Fruit fly (Drosophila melanogaster) whole organism, embryonic: ENCODE results near the gene CG5273.

Experiments used
- BEAF-32 ChIP-seq: fragments of 200-800 bp; sonication (Bioruptor generic); optimal IDR thresholded peaks from 3 replicates; lab custom pipeline; 2017; ENCODE audit warnings: missing biosample characterization, missing genetic modification characterization, mild to moderate bottlenecking, moderate library complexity, missing genetic modification reagents
- Bdp1 ChIP-seq: fragments of 200-800 bp; sonication (Bioruptor generic); optimal IDR thresholded peaks from 3 replicates; lab custom pipeline; 2016; ENCODE audit warnings: missing biosample characterization, missing genetic modification characterization
- CG10267 ChIP-seq: fragments of 200-800 bp; sonication (Bioruptor generic); optimal IDR thresholded peaks from 2 replicates; lab custom pipeline; 2018; ENCODE audit warnings: missing biosample characterization, mild to moderate bottlenecking, missing genetic modification characterization, moderate library complexity
- CG11247 ChIP-seq: fragments of 200-800 bp; sonication (Bioruptor generic); IDR thresholded peaks from 2 replicates; pipeline ENCODE4 v1.3.6; 2022; ENCODE audit warnings: missing biosample characterization, missing genetic modification characterization
- CG13296 ChIP-seq: fragments of 200-800 bp; sonication (Bioruptor generic); optimal IDR thresholded peaks from 3 replicates; lab custom pipeline; 2018; ENCODE audit warnings: missing biosample characterization, mild to moderate bottlenecking, missing genetic modification characterization
- CG14710 ChIP-seq: fragments of 200-800 bp; sonication (Bioruptor generic); optimal IDR thresholded peaks from 3 replicates; lab custom pipeline; 2019; ENCODE audit warnings: missing biosample characterization, mild to moderate bottlenecking, missing genetic modification characterization, moderate library complexity
- CG16815 ChIP-seq: fragments of 200-800 bp; sonication (Bioruptor generic); optimal IDR thresholded peaks from 3 replicates; lab custom pipeline; 2017; ENCODE audit warnings: missing biosample characterization, mild to moderate bottlenecking, missing genetic modification characterization
- CG2120 ChIP-seq: fragments of 200-800 bp; sonication (Bioruptor generic); optimal IDR thresholded peaks from 3 replicates; lab custom pipeline; 2016; ENCODE audit warnings: missing biosample characterization, missing genetic modification characterization
- CG2202 ChIP-seq: fragments of 200-800 bp; sonication (Bioruptor generic); optimal IDR thresholded peaks from 2 replicates; lab custom pipeline; 2018; ENCODE audit warnings: missing biosample characterization, mild to moderate bottlenecking, missing genetic modification characterization
- CG2712 ChIP-seq: fragments of 200-800 bp; optimal IDR thresholded peaks from 3 replicates; lab custom pipeline; 2019; ENCODE audit warnings: missing biosample characterization, mild to moderate bottlenecking, missing genetic modification characterization, moderate library complexity
- CG4854 ChIP-seq: fragments of 200-800 bp; sonication (Bioruptor generic); optimal IDR thresholded peaks from 2 replicates; lab custom pipeline; 2016; ENCODE audit warnings: missing biosample characterization, missing genetic modification characterization, inconsistent platforms
- CG6791 ChIP-seq: fragments of 200-800 bp; sonication (Bioruptor generic); IDR thresholded peaks from 3 replicates; pipeline ENCODE4 v1.3.6; 2022; ENCODE audit warnings: missing biosample characterization, missing genetic modification characterization; ENCODE audit not compliant: partially characterized antibody
- CG7963 ChIP-seq: fragments of 200-800 bp; sonication (Bioruptor generic); IDR thresholded peaks from 3 replicates; pipeline ENCODE4 v1.3.6; 2022; ENCODE audit warnings: missing biosample characterization, missing genetic modification characterization; ENCODE audit not compliant: partially characterized antibody
- CG8924 ChIP-seq: fragments of 200-800 bp; optimal IDR thresholded peaks from 3 replicates; lab custom pipeline; 2019; ENCODE audit warnings: missing biosample characterization, mild to moderate bottlenecking, missing genetic modification characterization, moderate library complexity
- CG9932 ChIP-seq: fragments of 200-800 bp; sonication (Bioruptor generic); IDR thresholded peaks from 2 replicates; pipeline ENCODE4 v1.3.6; 2022; ENCODE audit warnings: missing biosample characterization, missing genetic modification characterization
- Doc3 ChIP-seq: fragments of 200-800 bp; sonication (Bioruptor generic); IDR thresholded peaks from 3 replicates; pipeline ENCODE4 v1.3.6; 2022; ENCODE audit warnings: missing biosample characterization, missing genetic modification characterization; ENCODE audit not compliant: partially characterized antibody
- E2f1 ChIP-seq: fragments of 200-800 bp; sonication (Bioruptor generic); IDR thresholded peaks from 2 replicates; pipeline ENCODE4 v1.3.6; 2022; ENCODE audit warnings: missing biosample characterization, missing genetic modification characterization
- E2f2 ChIP-seq: fragments of 200-800 bp; sonication (Bioruptor generic); IDR thresholded peaks from 2 replicates; pipeline ENCODE4 v1.3.6; 2022; ENCODE audit warnings: missing biosample characterization, missing genetic modification characterization
- Ets97D ChIP-seq: fragments of 200-800 bp; sonication (Bioruptor generic); optimal IDR thresholded peaks from 3 replicates; lab custom pipeline; 2016; ENCODE audit warnings: missing biosample characterization, missing genetic modification characterization
- HmgZ ChIP-seq: fragments of 200-800 bp; sonication (Bioruptor generic); optimal IDR thresholded peaks from 2 replicates; lab custom pipeline; 2018; ENCODE audit warnings: missing biosample characterization, mild to moderate bottlenecking, missing genetic modification characterization
- Hmr ChIP-seq: fragments of 200-800 bp; sonication (Bioruptor generic); optimal IDR thresholded peaks from 3 replicates; lab custom pipeline; 2017; ENCODE audit warnings: mild to moderate bottlenecking, missing biosample characterization, missing genetic modification reagents, missing genetic modification characterization
- Hr78 ChIP-seq, 2 experiments: fragments of 200-800 bp in 1 of 2; fragments of >200 bp in 1 of 2; sonication (Bioruptor generic) in 1 of 2; optimal IDR thresholded peaks; 2 replicates each; lab custom pipeline; 2017 to 2019; ENCODE audit warnings: missing biosample characterization in 2 of 2, missing genetic modification characterization in 2 of 2, mild to moderate bottlenecking in 1 of 2, moderate library complexity in 1 of 2
- Lim3 ChIP-seq: fragments of 200-800 bp; sonication (Bioruptor generic); IDR thresholded peaks from 2 replicates; pipeline ENCODE4 v1.3.6; 2022; ENCODE audit warnings: missing biosample characterization, missing genetic modification characterization
- Lpt ChIP-seq: fragments of >200 bp; optimal IDR thresholded peaks from 2 replicates; lab custom pipeline; 2018; ENCODE audit warnings: missing biosample characterization, missing genetic modification characterization
- Max ChIP-seq: fragments of 200-800 bp; sonication (Bioruptor generic); optimal IDR thresholded peaks from 2 replicates; lab custom pipeline; 2016; ENCODE audit warnings: missing biosample characterization, mild to moderate bottlenecking, missing genetic modification characterization
- Myb ChIP-seq: fragments of 200-800 bp; sonication (Bioruptor generic); optimal IDR thresholded peaks from 2 replicates; lab custom pipeline; 2016; ENCODE audit warnings: missing biosample characterization, missing genetic modification characterization
- Side ChIP-seq: fragments of 200-800 bp; sonication (Bioruptor generic); optimal IDR thresholded peaks from 2 replicates; lab custom pipeline; 2016; ENCODE audit warnings: missing biosample characterization, missing genetic modification characterization
- YL-1 ChIP-seq: fragments of 200-800 bp; sonication (Bioruptor generic); optimal IDR thresholded peaks from 3 replicates; lab custom pipeline; 2017; ENCODE audit warnings: missing biosample characterization, mild to moderate bottlenecking, missing genetic modification characterization
- amos ChIP-seq: fragments of 200-800 bp; sonication (Bioruptor generic); IDR thresholded peaks from 2 replicates; pipeline ENCODE4 v1.3.6; 2022; ENCODE audit warnings: missing biosample characterization, missing genetic modification characterization; ENCODE audit not compliant: partially characterized antibody
- bbx ChIP-seq: fragments of 200-800 bp; sonication (Bioruptor generic); IDR thresholded peaks from 2 replicates; pipeline ENCODE4 v1.3.6; 2022; ENCODE audit warnings: missing biosample characterization, missing genetic modification characterization; ENCODE audit not compliant: partially characterized antibody
- cg ChIP-seq: fragments of 200-800 bp; sonication (Bioruptor generic); optimal IDR thresholded peaks from 3 replicates; lab custom pipeline; 2019; ENCODE audit warnings: missing biosample characterization, mild to moderate bottlenecking, missing genetic modification characterization, moderate library complexity
- dm ChIP-seq: fragments of 200-800 bp; sonication (Bioruptor generic); optimal IDR thresholded peaks from 3 replicates; lab custom pipeline; 2016; ENCODE audit warnings: missing biosample characterization, missing genetic modification characterization
- gcm ChIP-seq: fragments of 200-800 bp; sonication (Bioruptor generic); optimal IDR thresholded peaks from 2 replicates; lab custom pipeline; 2019; ENCODE audit warnings: missing biosample characterization, mild to moderate bottlenecking, missing genetic modification characterization, moderate library complexity
- h ChIP-seq: fragments of >200 bp; optimal IDR thresholded peaks from 2 replicates; lab custom pipeline; 2017
- hb ChIP-seq: fragments of 200-800 bp; sonication (Bioruptor generic); IDR thresholded peaks from 3 replicates; pipeline ENCODE4 v1.3.6; 2022; ENCODE audit warnings: missing biosample characterization, missing genetic modification characterization; ENCODE audit not compliant: partially characterized antibody
- hbn ChIP-seq: fragments of 200-800 bp; sonication (Bioruptor generic); IDR thresholded peaks from 2 replicates; pipeline ENCODE4 v1.3.6; 2022; ENCODE audit warnings: missing biosample characterization, missing genetic modification characterization; ENCODE audit not compliant: partially characterized antibody
- kah ChIP-seq: fragments of 200-800 bp; sonication (Bioruptor generic); optimal IDR thresholded peaks from 2 replicates; lab custom pipeline; 2018; ENCODE audit warnings: missing biosample characterization, mild to moderate bottlenecking, missing genetic modification characterization
- kni ChIP-seq: fragments of 200-800 bp; sonication (Bioruptor generic); optimal IDR thresholded peaks from 3 replicates; lab custom pipeline; 2017; ENCODE audit warnings: mild to moderate bottlenecking, missing biosample characterization, missing genetic modification reagents, missing genetic modification characterization
- mam ChIP-seq: fragments of 200-800 bp; sonication (Bioruptor generic); optimal IDR thresholded peaks from 3 replicates; lab custom pipeline; 2016; ENCODE audit warnings: missing biosample characterization, missing genetic modification characterization
- phol ChIP-seq: fragments of 200-800 bp; sonication (Bioruptor generic); optimal IDR thresholded peaks from 3 replicates; lab custom pipeline; 2018; ENCODE audit warnings: missing biosample characterization, mild to moderate bottlenecking, missing genetic modification characterization, moderate library complexity
- pzg ChIP-seq: fragments of 200-800 bp; sonication (Bioruptor generic); optimal IDR thresholded peaks from 3 replicates; lab custom pipeline; 2018; ENCODE audit warnings: missing biosample characterization, mild to moderate bottlenecking, missing genetic modification characterization, moderate library complexity
- row ChIP-seq: fragments of 200-800 bp; sonication (Bioruptor generic); IDR thresholded peaks from 3 replicates; pipeline ENCODE4 v1.3.6; 2022; ENCODE audit warnings: missing biosample characterization, missing genetic modification characterization
- stwl ChIP-seq: fragments of 200-800 bp; sonication (Bioruptor generic); optimal IDR thresholded peaks from 3 replicates; lab custom pipeline; 2018; ENCODE audit warnings: missing biosample characterization, mild to moderate bottlenecking, missing genetic modification characterization, moderate library complexity
- usp ChIP-seq: fragments of >200 bp; optimal IDR thresholded peaks from 2 replicates; lab custom pipeline; 2017; ENCODE audit warnings: missing biosample characterization, missing genetic modification characterization
- zen ChIP-seq: fragments of 200-800 bp; sonication (Bioruptor generic); optimal IDR thresholded peaks from 3 replicates; lab custom pipeline; 2018; ENCODE audit warnings: missing biosample characterization, mild to moderate bottlenecking, missing genetic modification characterization, moderate library complexity

The CG5273 gene

DNA sequence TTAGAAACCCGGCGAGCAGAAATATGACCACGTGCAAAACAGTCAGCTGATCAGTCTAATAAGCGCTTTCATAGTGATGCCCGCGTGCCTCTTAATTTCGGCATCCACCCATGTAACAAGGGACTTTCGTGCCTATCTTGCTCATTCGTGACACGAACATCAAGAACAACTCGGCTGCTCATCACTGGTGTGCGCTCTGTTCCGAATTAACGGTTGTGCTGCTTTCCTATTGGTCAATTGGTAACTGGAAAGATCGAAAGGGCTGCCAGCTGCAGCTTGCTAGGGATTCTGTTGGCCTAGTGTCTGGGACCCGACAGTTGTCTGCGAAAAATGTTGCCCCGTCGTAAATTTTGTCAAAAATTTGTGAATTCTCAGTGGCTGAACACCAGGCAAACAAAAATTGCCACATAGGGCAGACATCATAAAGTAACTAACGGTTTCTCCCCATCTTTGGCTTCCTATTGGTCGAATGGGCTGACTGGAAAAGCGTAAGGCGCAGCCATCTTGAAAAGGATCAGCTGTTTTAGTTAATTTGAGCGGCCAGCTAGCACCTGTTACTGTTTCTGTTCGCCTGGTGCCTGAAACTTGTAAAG is 37.1 kb downstream of the CG5273 start (continued):
- TF ChIP-seq CG8924 (tag; lab: Kevin White, UChicago) (peak; percentile 10), Max (GFP tag; lab: Kevin White, UChicago) (peak; percentile 38), gcm (GFP tag; lab: Kevin White, UChicago) (peak; percentile 18), row (GFP tag; lab: Robert Waterston, UW) (peak; percentile 95), CG13296 (GFP tag; lab: Kevin White, UChicago) (peak; percentile 8), CG7963 (GFP tag; lab: Robert Waterston, UW) (peak; percentile 92), pzg (peak; percentile 22)
- TF ChIP-seq, all 482 proteins: peak for 141

DNA sequence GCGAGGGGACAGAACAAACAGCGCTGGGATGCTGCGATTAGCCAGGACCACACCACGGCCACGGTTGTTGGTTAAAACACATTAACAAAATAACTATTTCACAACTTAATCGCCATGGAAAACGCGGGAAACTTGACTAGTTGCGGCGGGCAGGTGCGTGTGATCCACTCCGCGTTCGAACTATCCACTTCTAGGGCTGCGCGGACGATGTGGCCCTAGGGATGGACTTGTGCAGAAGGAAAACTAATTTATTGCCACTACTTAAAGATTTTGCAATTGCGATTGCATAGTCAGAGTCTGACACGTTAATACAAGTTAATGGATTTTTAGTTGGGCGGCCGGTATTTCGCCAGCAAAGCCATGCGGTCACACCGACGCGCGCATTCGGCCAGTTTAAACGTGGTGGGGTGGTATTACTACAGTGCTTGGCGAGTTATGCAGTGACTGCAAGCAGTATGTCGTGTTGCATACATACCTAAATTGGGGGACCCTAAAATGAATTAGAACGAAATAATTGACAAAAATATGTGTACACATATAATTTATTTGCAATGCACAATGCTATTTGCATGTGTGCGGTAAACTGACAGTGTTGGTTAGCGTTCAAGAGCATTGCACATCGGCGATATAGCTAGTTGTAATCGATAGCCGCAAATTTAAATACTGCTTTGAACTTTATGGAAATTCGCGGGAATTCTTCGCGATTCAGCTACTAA is 41.9 kb downstream of the CG5273 start, which contains the start of gene Rbf:
Gene Rbf (minus strand): TSS at position 323 of the 716 bp plus-strand sequence.
- TF ChIP-seq CG2712 (tag; lab: Kevin White, UChicago) (peak; percentile 6), CG9932 (peak; percentile 36), Bdp1 (no peak), CG6791 (GFP tag; lab: Robert Waterston, UW) (peak; percentile 47; the same call in 1 of the 3 replicates), CG16815 (GFP tag; lab: Kevin White, UChicago) (no peak), cg (GFP tag; lab: Kevin White, UChicago) (peak; percentile 52), Lpt (no peak), usp (GFP tag; lab: Kevin White, UChicago) (no peak), amos (GFP tag; lab: Robert Waterston, UW) (peak; percentile 67), hb (peak; percentile 58; the same call in 1 of the 3 replicates), Hr78 (GFP tag; optimal IDR thresholded peaks at IDR 0.05; lab: Kevin White, UChicago) (no peak), CG2202 (tag; lab: Kevin White, UChicago) (no peak), bbx (GFP tag; lab: Robert Waterston, UW) (peak; percentile 53; the same call in 1 of the 2 replicates), Doc3 (GFP tag; lab: Robert Waterston, UW) (peak; percentile 43; the same call in 1 of the 3 replicates), Hmr (GFP tag; lab: Kevin White, UChicago) (peak; percentile 24), CG2120 (GFP tag; lab: Kevin White, UChicago) (peak; percentile 31), row (GFP tag; lab: Robert Waterston, UW) (0 out of 3 replicates have a peak, but pooled peaks have one; percentile 19), Lim3 (GFP tag; lab: Robert Waterston, UW) (no peak), E2f1 (GFP tag; lab: Robert Waterston, UW) (0 out of 2 replicates have a peak, but pooled peaks have one; percentile 6), BEAF-32 (GFP tag; lab: Kevin White, UChicago) (peak; percentile 79), CG11247 (no peak), YL-1 (no peak), Ets97D (peak; percentile 41), HmgZ (tag; lab: Kevin White, UChicago) (no peak), CG10267 (tag; lab: Kevin White, UChicago) (peak; percentile 94), kni (GFP tag; lab: Kevin White, UChicago) (no peak), E2f2 (peak; percentile 93), dm (GFP tag; lab: Kevin White, UChicago) (peak; percentile 25), phol (tag; lab: Kevin White, UChicago) (peak; percentile 19), stwl (tag; lab: Kevin White, UChicago) (peak; percentile 43), Side (no peak), kah (GFP tag; lab: Kevin White, UChicago) (no peak), zen (peak; percentile 3), CG4854 (GFP tag; lab: Kevin White, UChicago) (peak; percentile 4), mam (GFP tag; lab: Kevin White, UChicago) (peak; percentile 26), pzg (peak; percentile 69), Myb (GFP tag; lab: Kevin White, UChicago) (peak; percentile 77), CG14710 (tag; lab: Kevin White, UChicago) (peak; percentile 54), hbn (GFP tag; lab: Robert Waterston, UW) (peak; percentile 35; the same call in 1 of the 2 replicates), h (lab: Kevin White, UChicago) (no peak)
